Fruit fly (Drosophila melanogaster): ENCODE data around the gene CG13082.
A peak's percentile ranks its signal among the peaks of the same experiment; 100 is the strongest.

The CG13082 gene

DNA sequence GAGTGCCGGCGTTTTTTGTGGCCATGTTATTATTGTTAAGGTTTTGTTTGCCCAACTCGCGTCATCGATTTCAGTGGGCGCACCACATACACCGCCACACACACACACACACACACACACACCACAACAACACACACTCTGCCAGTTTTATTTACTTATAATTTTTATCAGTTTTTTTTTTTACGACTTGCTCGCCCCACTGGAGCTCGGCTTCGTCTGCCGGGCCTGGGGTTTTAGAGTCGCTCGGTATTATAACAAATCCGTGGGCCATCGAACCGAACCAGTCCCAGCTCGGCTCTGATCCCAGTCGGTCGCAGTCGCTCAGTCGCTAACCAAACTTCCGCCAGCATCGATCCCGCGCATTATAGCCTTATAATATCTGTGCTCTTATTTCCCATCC, 11.2 kb downstream of the CG13082 start (continued):
- TF ChIP-seq CG2129 (GFP tag; IDR thresholded peaks at IDR 0.05; ENCODE audit: partially characterized antibody) = no peak
- TF ChIP-seq phol (tag; optimal IDR thresholded peaks at IDR 0.05) = no peak
- TF ChIP-seq so (GFP tag; IDR thresholded peaks at IDR 0.05) = peak; percentile 50; the same call in 1 of the 3 replicates
- no peak for TF ChIP-seq hbn (GFP tag; IDR thresholded peaks at IDR 0.05; ENCODE audit: partially characterized antibody)
- no peak for TF ChIP-seq CG14710 (tag; optimal IDR thresholded peaks at IDR 0.05)
- 0 out of 3 replicates have a peak, but pooled peaks have one; percentile 24 for TF ChIP-seq ci (GFP tag; IDR thresholded peaks at IDR 0.05)
- TF ChIP-seq jing (GFP tag; optimal IDR thresholded peaks at IDR 0.05) = no peak
- TF ChIP-seq ERR (GFP tag; optimal IDR thresholded peaks at IDR 0.05) = no peak
- no peak for TF ChIP-seq CG6254 (GFP tag; optimal IDR thresholded peaks at IDR 0.05)
- TF ChIP-seq Ets97D (GFP tag; optimal IDR thresholded peaks at IDR 0.05) = no peak
- TF ChIP-seq CG4360 (GFP tag; IDR thresholded peaks at IDR 0.05) = peak; percentile 47
- no peak for TF ChIP-seq Chrac-16 (GFP tag; optimal IDR thresholded peaks at IDR 0.05)
- no peak for TF ChIP-seq CG4424 (GFP tag; optimal IDR thresholded peaks at IDR 0.05)
- peak; percentile 88 for TF ChIP-seq CG10543 (GFP tag; optimal IDR thresholded peaks at IDR 0.05)
- TF ChIP-seq CG13894 (tag; optimal IDR thresholded peaks at IDR 0.05) = peak; percentile 81
- TF ChIP-seq stwl (tag; optimal IDR thresholded peaks at IDR 0.05) = no peak
- 0 out of 2 replicates have a peak, but pooled peaks have one; percentile 7 for TF ChIP-seq Xrp1 (GFP tag; IDR thresholded peaks at IDR 0.05)
- TF ChIP-seq da (GFP tag; optimal IDR thresholded peaks at IDR 0.05) = no peak
- TF ChIP-seq gce (GFP tag; IDR thresholded peaks at IDR 0.05) = 0 out of 3 replicates have a peak, but pooled peaks have one; percentile 6
- peak; percentile 1 for TF ChIP-seq B-H2 (GFP tag; optimal IDR thresholded peaks at IDR 0.05)
- no peak for TF ChIP-seq ab (GFP tag; optimal IDR thresholded peaks at IDR 0.05)
- no peak for TF ChIP-seq vfl (GFP tag; optimal IDR thresholded peaks at IDR 0.05)
- TF ChIP-seq CG3065 (GFP tag; optimal IDR thresholded peaks at IDR 0.05) = no peak
- TF ChIP-seq ind (GFP tag; optimal IDR thresholded peaks at IDR 0.05) = no peak
- TF ChIP-seq CG8290 (GFP tag; optimal IDR thresholded peaks at IDR 0.05) = no peak
- TF ChIP-seq CG8290 (tag; optimal IDR thresholded peaks at IDR 0.05) = no peak
- TF ChIP-seq CG18262 (tag; optimal IDR thresholded peaks at IDR 0.05) = no peak
- no peak for TF ChIP-seq run (tag; optimal IDR thresholded peaks at IDR 0.05)
- TF ChIP-seq CG2199 (GFP tag; IDR thresholded peaks at IDR 0.05) = peak; percentile 61; the same call in 1 of the 3 replicates
- peak; percentile 54 for TF ChIP-seq CG15514 (GFP tag; optimal IDR thresholded peaks at IDR 0.05)
- TF ChIP-seq wdn (GFP tag; IDR thresholded peaks at IDR 0.05) = no peak
- TF ChIP-seq CG42726 (GFP tag; IDR thresholded peaks at IDR 0.05; ENCODE audit: partially characterized antibody) = 0 out of 2 replicates have a peak, but pooled peaks have one; percentile 37
- TF ChIP-seq Hey (tag; optimal IDR thresholded peaks at IDR 0.05) = no peak
- no peak for TF ChIP-seq CG3847 (GFP tag; IDR thresholded peaks at IDR 0.05)
- peak; percentile 95 for TF ChIP-seq Deaf1 (tag; optimal IDR thresholded peaks at IDR 0.05)
- TF ChIP-seq caup (GFP tag; optimal IDR thresholded peaks at IDR 0.05; ENCODE audit: severe bottlenecking) = peak; percentile 47
- TF ChIP-seq sug (tag; optimal IDR thresholded peaks at IDR 0.05) = peak; percentile 72
- no peak for TF ChIP-seq bigmax (GFP tag; optimal IDR thresholded peaks at IDR 0.05)
- no peak for TF ChIP-seq zfh1 (GFP tag; IDR thresholded peaks at IDR 0.05)
- no peak for TF ChIP-seq Ssrp (tag; optimal IDR thresholded peaks at IDR 0.05)
- no peak for TF ChIP-seq Asciz (GFP tag; optimal IDR thresholded peaks at IDR 0.05)
- no peak for TF ChIP-seq eve (GFP tag; optimal IDR thresholded peaks at IDR 0.05)
- no peak for TF ChIP-seq HmgZ (tag; optimal IDR thresholded peaks at IDR 0.05)
- TF ChIP-seq GATAe (GFP tag; conservative IDR thresholded peaks at IDR 0.05) = no peak
- TF ChIP-seq Atf6 (GFP tag; IDR thresholded peaks at IDR 0.05) = peak; percentile 42; the same call in 1 of the 2 replicates
- TF ChIP-seq BtbVII (GFP tag; optimal IDR thresholded peaks at IDR 0.05) = peak; percentile 56
- no peak for TF ChIP-seq aop (GFP tag; IDR thresholded peaks at IDR 0.05)
- peak in 1 of 3 experiments; percentile 41 for TF ChIP-seq Stat92E (GFP tag; optimal IDR thresholded peaks at IDR 0.05)
- peak; percentile 40 for TF ChIP-seq mirr (GFP tag; optimal IDR thresholded peaks at IDR 0.05)
- TF ChIP-seq Gug (GFP tag; IDR thresholded peaks at IDR 0.05) = no peak
